Fruit fly (Drosophila melanogaster): ENCODE results near the gene CG12541.
A peak's percentile ranks its signal among the peaks of the same experiment; 100 is the strongest.

Gene CG12541

DNA sequence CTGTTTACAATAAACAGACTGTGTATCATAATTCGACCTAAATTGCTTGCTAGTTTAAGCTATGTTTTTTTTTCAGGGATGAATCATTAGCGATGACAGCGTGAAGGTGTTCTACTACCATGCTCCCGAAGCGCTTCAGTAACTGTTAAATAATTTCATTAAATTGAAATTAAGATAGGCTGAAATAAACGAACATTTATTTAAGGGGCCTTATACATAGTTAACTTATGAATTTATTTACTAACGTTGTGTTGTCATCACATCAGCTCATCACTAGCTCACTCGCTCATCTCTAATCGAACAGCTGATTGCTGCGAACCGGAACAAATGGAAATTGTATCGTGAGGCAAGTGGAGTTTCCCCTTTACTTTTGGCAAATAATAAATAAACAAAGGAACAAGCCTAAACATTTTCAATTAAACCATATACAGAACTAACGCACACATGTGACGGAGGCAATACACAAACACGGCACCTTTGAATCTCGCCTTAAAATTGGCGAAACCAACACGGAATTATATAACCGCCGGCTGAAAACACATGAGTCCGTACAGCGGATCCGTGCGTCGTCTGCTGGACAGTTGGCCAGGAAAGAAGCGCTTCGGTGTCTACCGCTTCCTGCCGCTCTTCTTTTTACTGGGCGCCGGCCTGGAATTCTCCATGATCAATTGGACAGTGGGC, 54.6 kb downstream of the CG12541 start, which contains the start of the genes cm, sloth1 and sloth2 (continued):
- TF ChIP-seq seq (GFP tag; IDR thresholded peaks at IDR 0.05) (peak; percentile 87), psq (GFP tag; optimal IDR thresholded peaks at IDR 0.05) (peak; percentile 37), odd (GFP tag; optimal IDR thresholded peaks at IDR 0.05) (peak; percentile 65), CG2199 (GFP tag; IDR thresholded peaks at IDR 0.05) (peak; percentile 81), tx (GFP tag; optimal IDR thresholded peaks at IDR 0.05) (peak; percentile 89), Dfd (GFP tag; optimal IDR thresholded peaks at IDR 0.05) (no peak), Fer3 (tag; optimal IDR thresholded peaks at IDR 0.05) (peak; percentile 79), Atf6 (GFP tag; IDR thresholded peaks at IDR 0.05) (peak; percentile 72), CG12659 (GFP tag; optimal IDR thresholded peaks at IDR 0.05) (peak; percentile 86), Gug (GFP tag; IDR thresholded peaks at IDR 0.05) (peak; percentile 83), CG11696 (GFP tag; IDR thresholded peaks at IDR 0.05) (peak; percentile 58; the same call in 1 of the 2 replicates), CG10959 (GFP tag; IDR thresholded peaks at IDR 0.05) (peak; percentile 76), Nf-YB (GFP tag; optimal IDR thresholded peaks at IDR 0.05) (peak; percentile 61), peb (GFP tag; IDR thresholded peaks at IDR 0.05) (peak; percentile 80), CG32532 (GFP tag; IDR thresholded peaks at IDR 0.05) (peak; percentile 88), sqz (GFP tag; optimal IDR thresholded peaks at IDR 0.05) (peak; percentile 81), sens (GFP tag) (peak; percentile 98), CG6689 (GFP tag; IDR thresholded peaks at IDR 0.05) (peak; percentile 83), Ets65A (GFP tag) (peak; percentile 96), MBD-R2 (GFP tag; IDR thresholded peaks at IDR 0.05) (peak; percentile 93), Side (GFP tag; optimal IDR thresholded peaks at IDR 0.05) (peak; percentile 87), Ssrp (tag; optimal IDR thresholded peaks at IDR 0.05) (peak; percentile 74), CG14710 (tag; optimal IDR thresholded peaks at IDR 0.05) (peak; percentile 85), cato (GFP tag; optimal IDR thresholded peaks at IDR 0.05; ENCODE audit: borderline replicate concordance) (peak; percentile 74), CG6813 (GFP tag; optimal IDR thresholded peaks at IDR 0.05) (peak; percentile 58), Lim3 (GFP tag; IDR thresholded peaks at IDR 0.05) (no peak; the same call in 1 of the 2 replicates), CG9876 (GFP tag; optimal IDR thresholded peaks at IDR 0.05) (peak; percentile 75), CG14441 (GFP tag; IDR thresholded peaks at IDR 0.05) (peak; percentile 84), crc (GFP tag; optimal IDR thresholded peaks at IDR 0.05) (peak; percentile 72), CG15011 (GFP tag; optimal IDR thresholded peaks at IDR 0.05) (peak; percentile 39), B-H2 (GFP tag; optimal IDR thresholded peaks at IDR 0.05) (peak; percentile 84), lov (optimal IDR thresholded peaks at IDR 0.05) (no peak), lov (GFP tag; IDR thresholded peaks at IDR 0.05) (peak; percentile 59; the same call in 1 of the 3 replicates), pros (GFP tag; optimal IDR thresholded peaks at IDR 0.05) (peak; percentile 5), gce (GFP tag; IDR thresholded peaks at IDR 0.05) (no peak), B-H1 (GFP tag; IDR thresholded peaks at IDR 0.05) (peak; percentile 70), CG13894 (tag; optimal IDR thresholded peaks at IDR 0.05) (peak; percentile 77), pum (GFP tag; optimal IDR thresholded peaks at IDR 0.05) (peak; percentile 82), CG6254 (GFP tag; optimal IDR thresholded peaks at IDR 0.05) (peak; percentile 47), Bdp1 (GFP tag; optimal IDR thresholded peaks at IDR 0.05) (peak; percentile 78), CG15269 (tag; optimal IDR thresholded peaks at IDR 0.05) (peak; percentile 87), mld (GFP tag; IDR thresholded peaks at IDR 0.05; ENCODE audit: partially characterized antibody) (no peak), NFAT (GFP tag; IDR thresholded peaks at IDR 0.05) (peak; percentile 79), z (GFP tag; IDR thresholded peaks at IDR 0.05) (no peak), tll (GFP tag; optimal IDR thresholded peaks at IDR 0.05) (no peak), H15 (GFP tag; IDR thresholded peaks at IDR 0.05) (peak; percentile 84; the same call in 2 of the 3 replicates), fd102C (GFP tag; optimal IDR thresholded peaks at IDR 0.05) (peak; percentile 57), Hmr (GFP tag; optimal IDR thresholded peaks at IDR 0.05) (peak; percentile 87), CG11247 (GFP tag; IDR thresholded peaks at IDR 0.05) (peak; percentile 83), br (optimal IDR thresholded peaks at IDR 0.05) (no peak), az2 (GFP tag; optimal IDR thresholded peaks at IDR 0.05) (peak; percentile 91)

All from whole organism, embryonic.